Fruit fly (Drosophila melanogaster): ENCODE data around the gene CG1394.
A peak's percentile ranks its signal among the peaks of the same experiment; 100 is the strongest.

The CG1394 gene

DNA sequence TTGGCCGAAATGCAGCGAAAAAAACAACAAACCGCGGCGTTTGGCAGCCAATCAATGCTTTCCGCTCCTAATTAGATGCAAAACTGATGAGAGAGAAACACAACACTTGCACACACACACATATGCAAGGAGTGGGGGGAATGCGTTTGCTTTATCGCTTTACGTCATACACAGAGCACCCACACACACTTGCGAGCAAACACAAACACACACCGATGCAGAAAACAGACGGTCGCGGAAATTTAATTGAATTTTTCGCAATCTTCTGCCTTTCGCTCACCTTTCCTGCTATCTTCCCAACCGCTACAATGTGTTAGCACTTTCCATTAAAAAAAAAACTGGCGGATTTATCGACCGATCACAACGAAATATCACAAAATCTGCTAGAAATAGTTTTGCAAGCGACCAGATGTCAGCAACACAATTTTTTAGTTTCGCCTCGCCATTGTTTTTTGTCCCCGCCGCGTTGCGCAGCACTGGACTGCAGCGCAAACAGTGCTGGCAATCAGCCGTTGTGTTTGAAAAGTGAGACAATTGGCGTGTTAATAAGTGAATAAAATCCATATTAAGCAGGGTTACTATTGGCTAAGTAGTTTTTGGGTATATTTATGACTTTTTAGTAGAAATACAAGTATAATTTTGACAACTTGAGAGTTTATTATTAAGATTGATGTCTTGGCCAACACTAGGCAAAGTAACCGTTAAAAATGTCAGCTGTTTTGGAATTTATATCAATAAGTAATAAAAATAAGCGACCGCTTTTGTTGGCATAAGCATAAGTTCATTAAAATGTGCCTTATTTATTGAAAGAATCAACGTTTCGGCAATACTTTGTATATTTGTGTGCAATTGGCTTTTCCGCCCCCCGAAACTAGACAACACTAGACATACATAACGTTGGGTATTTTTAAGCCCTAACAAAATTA lies 33.6 kb downstream of the CG1394 start, which contains the start of gene Klp10A (continued):
- no peak for TF ChIP-seq Dad (GFP tag; optimal IDR thresholded peaks at IDR 0.05)
- TF ChIP-seq CG4404 (GFP tag; IDR thresholded peaks at IDR 0.05) = no peak
- TF ChIP-seq CG3838 (GFP tag; optimal IDR thresholded peaks at IDR 0.05) = no peak
- no peak for TF ChIP-seq knrl (GFP tag; IDR thresholded peaks at IDR 0.05; ENCODE audit: partially characterized antibody)
- no peak for TF ChIP-seq CG3407 (GFP tag; optimal IDR thresholded peaks at IDR 0.05)
- peak; percentile 7 for TF ChIP-seq nom (GFP tag; optimal IDR thresholded peaks at IDR 0.05)
- no peak for TF ChIP-seq CG31441 (GFP tag; IDR thresholded peaks at IDR 0.05)
- TF ChIP-seq CG12219 (GFP tag; optimal IDR thresholded peaks at IDR 0.05) = no peak
- no peak for TF ChIP-seq CG2202 (tag; optimal IDR thresholded peaks at IDR 0.05)
- no peak for TF ChIP-seq CG15514 (GFP tag; optimal IDR thresholded peaks at IDR 0.05)
- TF ChIP-seq CG12236 (GFP tag; optimal IDR thresholded peaks at IDR 0.05) = no peak
- TF ChIP-seq Dbx (GFP tag; IDR thresholded peaks at IDR 0.05) = no peak
- TF ChIP-seq Hey (tag; optimal IDR thresholded peaks at IDR 0.05) = no peak
- TF ChIP-seq gro (GFP tag; optimal IDR thresholded peaks at IDR 0.05) = peak; percentile 31
- TF ChIP-seq CG4707 (GFP tag; optimal IDR thresholded peaks at IDR 0.05) = no peak
- no peak for TF ChIP-seq jing (GFP tag; optimal IDR thresholded peaks at IDR 0.05)
- no peak for TF ChIP-seq Six4 (GFP tag; optimal IDR thresholded peaks at IDR 0.05)
- TF ChIP-seq onecut (GFP tag; IDR thresholded peaks at IDR 0.05) = no peak
- TF ChIP-seq org-1 (GFP tag; optimal IDR thresholded peaks at IDR 0.05) = no peak
- TF ChIP-seq ftz-f1 (GFP tag; optimal IDR thresholded peaks at IDR 0.05) = no peak
- TF ChIP-seq CG8359 (GFP tag; optimal IDR thresholded peaks at IDR 0.05; ENCODE audit: borderline replicate concordance) = no peak
- TF ChIP-seq CkIIα-i1 (GFP tag; IDR thresholded peaks at IDR 0.05) = no peak
- TF ChIP-seq CG8924 (tag; optimal IDR thresholded peaks at IDR 0.05) = no peak
- no peak for TF ChIP-seq chm (GFP tag; IDR thresholded peaks at IDR 0.05)
- TF ChIP-seq Bgb (GFP tag; IDR thresholded peaks at IDR 0.05; ENCODE audit: partially characterized antibody) = no peak
- TF ChIP-seq lilli (GFP tag; optimal IDR thresholded peaks at IDR 0.05) = peak; percentile 28
- no peak for TF ChIP-seq Lpt (GFP tag; optimal IDR thresholded peaks at IDR 0.05)
- no peak for TF ChIP-seq klu (GFP tag; IDR thresholded peaks at IDR 0.05)
- no peak for TF ChIP-seq ewg (GFP tag; optimal IDR thresholded peaks at IDR 0.05)
- no peak for TF ChIP-seq emc (GFP tag; optimal IDR thresholded peaks at IDR 0.05)
- no peak for TF ChIP-seq otp (GFP tag; IDR thresholded peaks at IDR 0.05)
- TF ChIP-seq CG10431 (GFP tag; optimal IDR thresholded peaks at IDR 0.05) = no peak
- no peak for TF ChIP-seq CG2712 (tag; optimal IDR thresholded peaks at IDR 0.05)
- TF ChIP-seq CG13123 (GFP tag; optimal IDR thresholded peaks at IDR 0.05) = no peak
- TF ChIP-seq crp (GFP tag; optimal IDR thresholded peaks at IDR 0.05) = peak in 1 of 2 experiments; percentile 76
- 0 out of 2 replicates have a peak, but pooled peaks have one; percentile 23 for TF ChIP-seq Rx (GFP tag; IDR thresholded peaks at IDR 0.05)
- TF ChIP-seq Jarid2 (GFP tag; optimal IDR thresholded peaks at IDR 0.05) = no peak
- TF ChIP-seq CG17912 (GFP tag; optimal IDR thresholded peaks at IDR 0.05) = no peak
- no peak for TF ChIP-seq YL-1 (GFP tag; optimal IDR thresholded peaks at IDR 0.05)
- TF ChIP-seq pum (GFP tag; optimal IDR thresholded peaks at IDR 0.05) = no peak
- peak; percentile 54 for TF ChIP-seq MESR4 (GFP tag; optimal IDR thresholded peaks at IDR 0.05)
- TF ChIP-seq ATbp (GFP tag; optimal IDR thresholded peaks at IDR 0.05) = no peak
- peak; percentile 31 for TF ChIP-seq CG1603 (tag; optimal IDR thresholded peaks at IDR 0.05)
- TF ChIP-seq ap (GFP tag; IDR thresholded peaks at IDR 0.05) = no peak
- no peak for TF ChIP-seq pan (optimal IDR thresholded peaks at IDR 0.05)
- TF ChIP-seq pan (GFP tag; optimal IDR thresholded peaks at IDR 0.05 in 1 of 2, IDR thresholded peaks at IDR 0.05 in 1 of 2) = no peak
- no peak for TF ChIP-seq Oli (tag; optimal IDR thresholded peaks at IDR 0.05)
- TF ChIP-seq Optix (GFP tag; IDR thresholded peaks at IDR 0.05) = no peak
- TF ChIP-seq CG1647 (GFP tag; optimal IDR thresholded peaks at IDR 0.05) = peak; percentile 11
- no peak for TF ChIP-seq usp (GFP tag; optimal IDR thresholded peaks at IDR 0.05)
